Fruit fly (Drosophila melanogaster): ENCODE data around the gene CG33642.

CG33642 gene

dm6 chr2L:13514262-13514937, 15.4 kb upstream of the CG33642 start (continued):
- TF ChIP-seq CG4854 (GFP tag; optimal IDR thresholded peaks at IDR 0.05) = no peak
- TF ChIP-seq ro (GFP tag; IDR thresholded peaks at IDR 0.05) = no peak
- TF ChIP-seq NC2β (GFP tag; optimal IDR thresholded peaks at IDR 0.05) = no peak

- TF ChIP-seq YL-1 (GFP tag; optimal IDR thresholded peaks at IDR 0.05) (no peak), CG12744 (GFP tag; optimal IDR thresholded peaks at IDR 0.05) (peak; percentile 70), ci (GFP tag; IDR thresholded peaks at IDR 0.05) (peak; percentile 66; the same call in 2 of the 3 replicates), CG14050 (GFP tag; IDR thresholded peaks at IDR 0.05) (peak; percentile 68), Nf-YC (tag; optimal IDR thresholded peaks at IDR 0.05) (peak; percentile 35), CG5953 (GFP tag; IDR thresholded peaks at IDR 0.05) (no peak), CG10462 (GFP tag; optimal IDR thresholded peaks at IDR 0.05) (no peak), CG6689 (GFP tag; IDR thresholded peaks at IDR 0.05) (peak; percentile 71), CG13894 (tag; optimal IDR thresholded peaks at IDR 0.05) (no peak), Lhr (GFP tag; optimal IDR thresholded peaks at IDR 0.05) (no peak), CG4282 (GFP tag; optimal IDR thresholded peaks at IDR 0.05) (peak; percentile 23), Med (GFP tag) (peak; percentile 98), hb (GFP tag; IDR thresholded peaks at IDR 0.05; ENCODE audit: partially characterized antibody) (no peak), CG12942 (GFP tag; optimal IDR thresholded peaks at IDR 0.05) (peak; percentile 33), Poxn (GFP tag; IDR thresholded peaks at IDR 0.05) (peak; percentile 51; the same call in 1 of the 2 replicates), luna (GFP tag; optimal IDR thresholded peaks at IDR 0.05) (no peak), Stat92E (GFP tag; optimal IDR thresholded peaks at IDR 0.05) (peak in 1 of 3 experiments; percentile 31), BEAF-32 (GFP tag; optimal IDR thresholded peaks at IDR 0.05) (no peak), Bdp1 (GFP tag; optimal IDR thresholded peaks at IDR 0.05) (no peak), Myb (GFP tag; optimal IDR thresholded peaks at IDR 0.05) (peak; percentile 55), gsb (GFP tag; IDR thresholded peaks at IDR 0.05) (peak; percentile 50), CG1603 (tag; optimal IDR thresholded peaks at IDR 0.05) (peak; percentile 66), CG17802 (tag; optimal IDR thresholded peaks at IDR 0.05) (peak; percentile 66), Fer2 (tag; optimal IDR thresholded peaks at IDR 0.05) (no peak), ewg (GFP tag; optimal IDR thresholded peaks at IDR 0.05) (peak; percentile 19), klu (GFP tag; IDR thresholded peaks at IDR 0.05) (peak; percentile 6; the same call in 1 of the 2 replicates), CG17568 (GFP tag; optimal IDR thresholded peaks at IDR 0.05) (peak; percentile 65), nmo (GFP tag; optimal IDR thresholded peaks at IDR 0.05) (peak; percentile 86), h (optimal IDR thresholded peaks at IDR 0.05) (no peak), CG2120 (GFP tag; optimal IDR thresholded peaks at IDR 0.05) (peak; percentile 65), CG32772 (GFP tag; IDR thresholded peaks at IDR 0.05) (peak; percentile 75), CG10267 (tag; optimal IDR thresholded peaks at IDR 0.05) (peak; percentile 69), prd (optimal IDR thresholded peaks at IDR 0.05) (no peak), prd (GFP tag; IDR thresholded peaks at IDR 0.05) (peak; percentile 87), pzg (GFP tag; optimal IDR thresholded peaks at IDR 0.05) (no peak), Fer3 (tag; optimal IDR thresholded peaks at IDR 0.05) (peak; percentile 84), inv (GFP tag; IDR thresholded peaks at IDR 0.05; ENCODE audit: partially characterized antibody) (no peak), D19B (GFP tag; optimal IDR thresholded peaks at IDR 0.05) (peak; percentile 40), Doc3 (GFP tag; IDR thresholded peaks at IDR 0.05; ENCODE audit: partially characterized antibody) (no peak), Meics (GFP tag; optimal IDR thresholded peaks at IDR 0.05) (peak; percentile 72), NK7.1 (GFP tag; optimal IDR thresholded peaks at IDR 0.05) (peak; percentile 72), CG9876 (GFP tag; optimal IDR thresholded peaks at IDR 0.05) (peak; percentile 27), CrebB (tag; optimal IDR thresholded peaks at IDR 0.05) (no peak), H15 (GFP tag; IDR thresholded peaks at IDR 0.05) (peak; percentile 75)
Measured at dm6 chr2L:13514945-13515687, 14.7 kb upstream of the CG33642 start.

Measured in whole organism, embryonic.